Worm (Caenorhabditis elegans) whole organism, L1 larva: ENCODE results near the gene ftr-1.

Source experiments
- C34B4.2 ChIP-seq: sonication (generic microtip); optimal IDR thresholded peaks from 2 replicates; lab custom pipeline; 2017; ENCODE audit warnings: mild to moderate bottlenecking, missing genetic modification characterization, missing compliant biosample characterization
- F16B12.6 ChIP-seq: fragments of 150-350 bp; optimal IDR thresholded peaks from 2 replicates; lab custom pipeline; 2014; ENCODE audit warnings: missing biosample characterization, missing genetic modification characterization
- aly-2 ChIP-seq: fragments of 150-350 bp; optimal IDR thresholded peaks from 2 replicates; lab custom pipeline; 2014; ENCODE audit warnings: missing biosample characterization, missing genetic modification characterization
- ama-1 ChIP-seq: fragments of 150-350 bp; optimal IDR thresholded peaks from 2 replicates; lab custom pipeline; 2014
- ceh-63 ChIP-seq: fragments of 200-800 bp; sonication (Bioruptor generic); optimal IDR thresholded peaks from 2 replicates; lab custom pipeline; 2018; ENCODE audit warnings: mild to moderate bottlenecking, missing genetic modification characterization, missing compliant biosample characterization
- ceh-82 ChIP-seq, 3 experiments: fragments of 150-350 bp in 1 of 3; sonication (generic microtip) in 2 of 3; optimal IDR thresholded peaks; 2 replicates each; lab custom pipeline; 2014 to 2017; ENCODE audit warnings: missing biosample characterization in 3 of 3, missing genetic modification characterization in 3 of 3
- ceh-90 ChIP-seq: sonication (generic microtip); optimal IDR thresholded peaks from 2 replicates; lab custom pipeline; 2016; ENCODE audit warnings: missing genetic modification characterization, missing compliant biosample characterization
- ces-1 ChIP-seq: fragments of 150-350 bp; optimal IDR thresholded peaks from 2 replicates; lab custom pipeline; 2014; ENCODE audit warnings: missing biosample characterization, missing genetic modification reagents, missing genetic modification characterization
- dpl-1 ChIP-seq, 3 experiments: fragments of 150-350 bp in 2 of 3; sonication (generic microtip) in 1 of 3; optimal IDR thresholded peaks; 2 replicates each; lab custom pipeline; 2014 to 2017; ENCODE audit warnings: missing biosample characterization in 3 of 3, missing genetic modification characterization in 3 of 3, missing genetic modification reagents in 3 of 3
- dsc-1 ChIP-seq: sonication (generic microtip); optimal IDR thresholded peaks from 2 replicates; lab custom pipeline; 2016; ENCODE audit warnings: mild to moderate bottlenecking, missing genetic modification characterization, missing compliant biosample characterization
- efl-1 ChIP-seq, 4 experiments: fragments of 150-350 bp; optimal IDR thresholded peaks in 3 of 4; peaks in 1 of 4; 1 replicate in 1 of 4; 2 replicates in 3 of 4; lab custom pipeline; 2014; ENCODE audit warnings: missing biosample characterization in 2 of 4, missing genetic modification characterization in 2 of 4, missing genetic modification reagents in 2 of 4
- elt-2 ChIP-seq: sonication (generic microtip); optimal IDR thresholded peaks from 2 replicates; lab custom pipeline; 2016; ENCODE audit warnings: missing genetic modification characterization, mild to moderate bottlenecking, inconsistent platforms, missing compliant biosample characterization, missing genetic modification reagents
- fkh-10 ChIP-seq: sonication (generic microtip); optimal IDR thresholded peaks from 2 replicates; lab custom pipeline; 2017; ENCODE audit warnings: missing biosample characterization, missing genetic modification reagents, missing genetic modification characterization
- fkh-8 ChIP-seq: sonication (generic microtip); optimal IDR thresholded peaks from 2 replicates; lab custom pipeline; 2016; ENCODE audit warnings: mild to moderate bottlenecking, missing genetic modification characterization, missing compliant biosample characterization
- grh-1 ChIP-seq: fragments of 200-800 bp; sonication (Bioruptor generic); IDR thresholded peaks from 2 replicates; pipeline ENCODE4 v1.3.6; 2022; ENCODE audit warnings: missing genetic modification reagents, missing genetic modification characterization, missing compliant biosample characterization
- jun-1 ChIP-seq: fragments of 150-350 bp; optimal IDR thresholded peaks from 2 replicates; lab custom pipeline; 2014; ENCODE audit warnings: missing biosample characterization, missing genetic modification reagents, missing genetic modification characterization
- lin-15B ChIP-seq: fragments of 150-350 bp; sonication (generic microtip); optimal IDR thresholded peaks from 3 replicates; lab custom pipeline; 2014; ENCODE audit warnings: missing biosample characterization, missing genetic modification characterization
- lin-35 ChIP-seq, 2 experiments: fragments of 150-350 bp; optimal IDR thresholded peaks; 2 replicates each; lab custom pipeline; 2014; ENCODE audit warnings: missing biosample characterization in 2 of 2, missing genetic modification characterization in 2 of 2, missing genetic modification reagents in 2 of 2
- lir-3 ChIP-seq: sonication (generic microtip); optimal IDR thresholded peaks from 2 replicates; lab custom pipeline; 2016; ENCODE audit warnings: mild to moderate bottlenecking, missing genetic modification characterization, moderate library complexity, missing compliant biosample characterization; ENCODE audit not compliant: poor library complexity
- mdl-1 ChIP-seq, 2 experiments: fragments of 150-350 bp; optimal IDR thresholded peaks; 2 replicates each; lab custom pipeline; 2014 to 2017; ENCODE audit warnings: missing biosample characterization in 2 of 2, missing genetic modification characterization in 2 of 2, inconsistent platforms in 1 of 2
- mef-2 ChIP-seq: fragments of 150-350 bp; optimal IDR thresholded peaks from 2 replicates; lab custom pipeline; 2014; ENCODE audit warnings: missing biosample characterization, missing genetic modification characterization
- mep-1 ChIP-seq: fragments of 150-350 bp; optimal IDR thresholded peaks from 2 replicates; lab custom pipeline; 2014; ENCODE audit warnings: missing biosample characterization, missing genetic modification characterization
- nhr-20 ChIP-seq: sonication (generic microtip); optimal IDR thresholded peaks from 2 replicates; lab custom pipeline; 2016; ENCODE audit warnings: mild to moderate bottlenecking, missing genetic modification characterization, missing compliant biosample characterization
- nhr-237 ChIP-seq: fragments of 150-350 bp; optimal IDR thresholded peaks from 2 replicates; lab custom pipeline; 2014; ENCODE audit warnings: missing biosample characterization, missing genetic modification characterization
- nhr-76 ChIP-seq: sonication (generic microtip); optimal IDR thresholded peaks from 2 replicates; lab custom pipeline; 2017; ENCODE audit warnings: missing biosample characterization, missing genetic modification characterization
- nhr-90 ChIP-seq: sonication (generic microtip); optimal IDR thresholded peaks from 2 replicates; lab custom pipeline; 2016; ENCODE audit warnings: mild to moderate bottlenecking, missing genetic modification characterization, missing compliant biosample characterization; ENCODE audit not compliant: poor library complexity
- pqm-1 ChIP-seq: sonication (generic microtip); optimal IDR thresholded peaks from 3 replicates; lab custom pipeline; 2017; ENCODE audit warnings: missing biosample characterization, missing genetic modification characterization
- rnt-1 ChIP-seq: sonication (generic microtip); optimal IDR thresholded peaks from 2 replicates; lab custom pipeline; 2016; ENCODE audit warnings: mild to moderate bottlenecking, missing genetic modification characterization, moderate library complexity, missing compliant biosample characterization
- skn-1 ChIP-seq: fragments of 150-350 bp; optimal IDR thresholded peaks from 2 replicates; lab custom pipeline; 2014; ENCODE audit warnings: missing biosample characterization, missing genetic modification characterization
- unc-130 ChIP-seq: fragments of 150-350 bp; optimal IDR thresholded peaks from 2 replicates; lab custom pipeline; 2017; ENCODE audit warnings: missing biosample characterization, missing genetic modification characterization, inconsistent platforms
- unc-30 ChIP-seq: sonication (generic microtip); optimal IDR thresholded peaks from 2 replicates; lab custom pipeline; 2017; ENCODE audit warnings: missing biosample characterization, missing genetic modification characterization
- unc-86 ChIP-seq: sonication (generic microtip); optimal IDR thresholded peaks from 2 replicates; lab custom pipeline; 2016; ENCODE audit warnings: missing genetic modification characterization, missing compliant biosample characterization
- unc-98 ChIP-seq: fragments of 200-800 bp; sonication (Bioruptor generic); IDR thresholded peaks from 2 replicates; pipeline ENCODE4 v1.3.6; 2022; ENCODE audit warnings: missing genetic modification characterization, missing compliant biosample characterization
- vab-15 ChIP-seq: sonication (generic microtip); optimal IDR thresholded peaks from 2 replicates; lab custom pipeline; 2017; ENCODE audit warnings: missing genotype, mild to moderate bottlenecking, missing genetic modification characterization, missing compliant biosample characterization
- xbp-1 ChIP-seq: sonication (generic microtip); optimal IDR thresholded peaks from 2 replicates; lab custom pipeline; 2016; ENCODE audit warnings: missing genetic modification characterization, missing compliant biosample characterization
- zag-1 ChIP-seq: fragments of 150-350 bp; optimal IDR thresholded peaks from 2 replicates; lab custom pipeline; 2014; ENCODE audit warnings: missing biosample characterization, missing genetic modification characterization
- zip-4 ChIP-seq: fragments of 200-800 bp; sonication (Bioruptor generic); optimal IDR thresholded peaks from 2 replicates; lab custom pipeline; 2018; ENCODE audit warnings: mild to moderate bottlenecking, missing genetic modification characterization, moderate library complexity, missing compliant biosample characterization
- ztf-11 ChIP-seq, 2 experiments: sonication (generic microtip); optimal IDR thresholded peaks; 2 replicates each; lab custom pipeline; 2016 to 2017; ENCODE audit warnings: missing genetic modification characterization in 2 of 2, missing biosample characterization in 1 of 2, missing compliant biosample characterization in 1 of 2

The ftr-1 gene

ce11 chrV:20196671-20197070, at the start of gene ftr-1:
Gene ftr-1 (plus strand): TSS chrV:20196971.
- TF ChIP-seq ceh-90 (tag; lab: Kevin White, UChicago) (no peak), zag-1 (tag; lab: Kevin White, UChicago) (no peak), nhr-237 (tag; lab: Kevin White, UChicago) (no peak), ceh-63 (GFP tag; lab: Kevin White, UChicago) (no peak), efl-1 (optimal IDR thresholded peaks at IDR 0.05; lab: Kevin White, UChicago) (no peak), efl-1 (GFP tag; optimal IDR thresholded peaks at IDR 0.05 in 1 of 2; lab: Kevin White, UChicago) (peak in 1 of 2 experiments; percentile 32)

ce11 chrV:20147662-20148245, 49.0 kb upstream of the ftr-1 start, which contains the start of gene Y113G7A.13:
Gene Y113G7A.13 (plus strand): TSS chrV:20148195.
- peak; percentile 67 for TF ChIP-seq pqm-1 (tag; lab: Kevin White, UChicago)
- TF ChIP-seq dpl-1 (GFP tag; optimal IDR thresholded peaks at IDR 0.05; lab: Kevin White, UChicago) = no peak
- peak in 1 of 2 experiments; percentile 25 for TF ChIP-seq lin-35 (GFP tag; optimal IDR thresholded peaks at IDR 0.05; lab: Kevin White, UChicago)
- TF ChIP-seq lir-3 (tag; lab: Kevin White, UChicago) = no peak
- TF ChIP-seq ces-1 (GFP tag; lab: Kevin White, UChicago) = no peak
- no peak for TF ChIP-seq efl-1 (optimal IDR thresholded peaks at IDR 0.05; lab: Kevin White, UChicago)
- TF ChIP-seq efl-1 (GFP tag; optimal IDR thresholded peaks at IDR 0.05 in 1 of 2; lab: Kevin White, UChicago) = peak in 1 of 2 experiments; percentile 20
- TF ChIP-seq elt-2 (tag; lab: Kevin White, UChicago) = peak; percentile 88
- no peak for TF ChIP-seq mdl-1 (tag; optimal IDR thresholded peaks at IDR 0.05; lab: Kevin White, UChicago)
- TF ChIP-seq C34B4.2 = no peak
- TF ChIP-seq dsc-1 (tag; lab: Kevin White, UChicago) = no peak

- TF ChIP-seq nhr-20 (tag; lab: Kevin White, UChicago) (no peak), fkh-10 (GFP tag; lab: Kevin White, UChicago) (no peak), rnt-1 (tag; lab: Kevin White, UChicago) (no peak), unc-130 (tag; lab: Kevin White, UChicago) (no peak), jun-1 (no peak)
Observed at ce11 chrV:20151432-20151831, 45.3 kb upstream of the ftr-1 start, which contains the start of gene F19B2.7. Gene F19B2.7 (plus strand): TSS chrV:20151732.

- no peak for TF ChIP-seq mep-1 (tag; lab: Kevin White, UChicago)
- no peak for TF ChIP-seq ama-1 (lab: Kevin White, UChicago)
- TF ChIP-seq ztf-11 (tag; optimal IDR thresholded peaks at IDR 0.05; lab: Kevin White, UChicago) = no peak
- TF ChIP-seq F16B12.6 = no peak
- no peak for TF ChIP-seq xbp-1
- TF ChIP-seq nhr-90 (tag; lab: Kevin White, UChicago) = no peak
- TF ChIP-seq skn-1 (tag; lab: Kevin White, UChicago) = no peak
- no peak for TF ChIP-seq unc-98 (GFP tag; lab: Robert Waterston, UW)
- TF ChIP-seq fkh-8 (tag; lab: Kevin White, UChicago) = no peak
- no peak for TF ChIP-seq lin-15B (tag; lab: Kevin White, UChicago)
- TF ChIP-seq efl-1 (optimal IDR thresholded peaks at IDR 0.05; lab: Kevin White, UChicago) = no peak
- no peak for TF ChIP-seq efl-1 (GFP tag; optimal IDR thresholded peaks at IDR 0.05 in 1 of 2; lab: Kevin White, UChicago)
- TF ChIP-seq vab-15 (tag; lab: Kevin White, UChicago) = no peak
- no peak for TF ChIP-seq nhr-76 (tag; lab: Kevin White, UChicago)
- no peak for TF ChIP-seq unc-86 (tag; lab: Kevin White, UChicago)
Observed at ce11 chrV:20151855-20152254, 44.9 kb upstream of the ftr-1 start.

- TF ChIP-seq zip-4 = no peak
- TF ChIP-seq C34B4.2 = no peak
- no peak for TF ChIP-seq aly-2 (tag; lab: Kevin White, UChicago)
- TF ChIP-seq ceh-90 (tag; lab: Kevin White, UChicago) = no peak
- no peak for TF ChIP-seq mef-2 (tag; lab: Kevin White, UChicago)
- no peak for TF ChIP-seq unc-30
- TF ChIP-seq ceh-82 (tag; optimal IDR thresholded peaks at IDR 0.05; lab: Kevin White, UChicago) = no peak
- TF ChIP-seq grh-1 (GFP tag; lab: Robert Waterston, UW) = no peak
- TF ChIP-seq nhr-90 (tag; lab: Kevin White, UChicago) = no peak
- no peak for TF ChIP-seq nhr-237 (tag; lab: Kevin White, UChicago)
- TF ChIP-seq mep-1 (tag; lab: Kevin White, UChicago) = no peak
Observed at ce11 chrV:20158223-20158622, 38.5 kb upstream of the ftr-1 start, which contains the start of gene F19B2.6. Gene F19B2.6 (plus strand): TSS chrV:20158523.
